Fruit fly (Drosophila melanogaster): Measurements from ENCODE around the gene CG31268.

CG31268 gene

DNA sequence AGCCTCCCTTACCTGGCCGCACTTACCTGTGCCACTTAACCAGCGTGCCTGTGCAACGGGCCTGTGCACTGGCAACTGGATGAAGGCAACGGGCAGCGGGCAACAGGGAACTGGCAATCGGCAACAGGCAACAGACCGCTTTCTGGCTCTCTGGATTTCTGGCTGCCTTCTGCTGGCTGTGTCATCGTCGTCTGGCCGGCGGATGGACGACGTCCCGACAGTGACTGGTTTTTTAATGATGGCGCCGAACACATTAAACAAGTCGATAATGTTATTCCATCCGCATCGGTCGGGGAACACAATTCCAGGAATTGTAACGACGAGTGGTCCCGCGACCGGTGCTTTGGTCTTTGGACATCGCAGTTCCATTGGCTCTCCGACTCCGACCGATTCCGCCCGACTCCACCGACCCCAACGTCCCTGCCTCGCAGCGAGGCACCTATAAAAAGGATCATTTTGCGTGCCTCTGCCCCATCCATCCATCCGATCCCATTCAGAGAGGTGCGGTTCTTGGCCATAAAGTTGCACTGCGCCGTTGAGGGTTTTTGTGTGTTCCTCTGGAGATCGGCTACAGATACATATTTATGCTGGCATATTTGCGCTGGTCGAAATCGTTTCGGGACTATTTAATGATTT, 30.3 kb downstream of the CG31268 start (continued):
- TF ChIP-seq woc (GFP tag; optimal IDR thresholded peaks at IDR 0.05), result no peak

DNA sequence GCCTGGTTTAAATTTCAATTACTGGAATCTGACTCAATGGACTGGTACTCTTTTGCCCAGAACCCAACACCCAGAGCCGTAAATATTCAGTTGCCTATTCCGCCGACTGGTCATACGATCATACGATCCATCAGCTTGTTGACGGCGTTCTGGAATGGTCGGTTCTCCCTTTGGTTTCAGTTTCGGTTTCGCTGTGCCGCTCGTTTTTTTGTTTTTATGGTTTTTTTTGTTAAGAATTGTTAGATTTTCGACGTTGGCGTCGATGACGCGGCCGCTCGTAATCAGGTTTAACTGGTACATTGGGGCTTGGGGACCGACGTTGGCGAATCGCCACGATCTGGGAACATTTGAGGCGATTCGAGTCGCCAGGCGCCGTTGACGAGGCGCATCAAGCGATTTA, 31.1 kb downstream of the CG31268 start:
- TF ChIP-seq fru (GFP tag; optimal IDR thresholded peaks at IDR 0.05), result no peak
- peak; percentile 27 for TF ChIP-seq Dif (GFP tag; optimal IDR thresholded peaks at IDR 0.05; ENCODE audit: partially characterized antibody)

DNA sequence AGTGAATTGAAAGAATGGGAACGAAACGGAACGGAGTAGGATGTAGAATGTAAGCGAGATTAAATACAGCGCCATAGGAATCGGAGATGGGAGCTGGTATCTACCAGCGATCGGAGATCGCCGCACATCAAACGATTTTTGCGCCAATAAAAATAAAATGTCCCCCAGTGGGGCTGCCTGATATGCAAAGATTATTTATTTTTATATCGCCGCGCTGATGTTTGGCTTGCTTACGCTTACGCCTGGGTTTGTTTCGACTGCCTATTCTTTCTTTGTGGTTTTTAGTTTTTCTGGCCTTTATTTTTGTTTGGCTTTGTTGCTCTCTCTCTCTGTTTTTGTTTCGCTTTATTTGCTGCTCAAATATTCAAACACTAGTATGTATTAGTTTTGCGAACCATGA, 32.2 kb downstream of the CG31268 start:
- TF ChIP-seq dmrt93B (GFP tag; optimal IDR thresholded peaks at IDR 0.05) (no peak), psq (GFP tag; optimal IDR thresholded peaks at IDR 0.05) (no peak), N (GFP tag; optimal IDR thresholded peaks at IDR 0.05) (no peak), Dfd (GFP tag; optimal IDR thresholded peaks at IDR 0.05) (no peak), Dif (GFP tag; optimal IDR thresholded peaks at IDR 0.05; ENCODE audit: partially characterized antibody) (no peak), dl (GFP tag; optimal IDR thresholded peaks at IDR 0.05; ENCODE audit: insufficient read depth in 1 of 2, partially characterized antibody in 2 of 2) (no peak), CrebA (GFP tag; optimal IDR thresholded peaks at IDR 0.05; ENCODE audit: borderline replicate concordance) (no peak), Myc (optimal IDR thresholded peaks at IDR 0.05) (no peak), tai (GFP tag; optimal IDR thresholded peaks at IDR 0.05) (no peak), pan (optimal IDR thresholded peaks at IDR 0.05) (no peak), CG9705 (GFP tag; optimal IDR thresholded peaks at IDR 0.05) (no peak), Abd-B (GFP tag; optimal IDR thresholded peaks at IDR 0.05) (no peak), ey (GFP tag; optimal IDR thresholded peaks at IDR 0.05) (no peak), woc (GFP tag; optimal IDR thresholded peaks at IDR 0.05) (no peak), Rel (GFP tag; optimal IDR thresholded peaks at IDR 0.05) (no peak), Rel (tag; optimal IDR thresholded peaks at IDR 0.05) (no peak), OdsH (GFP tag; optimal IDR thresholded peaks at IDR 0.05) (no peak)

DNA sequence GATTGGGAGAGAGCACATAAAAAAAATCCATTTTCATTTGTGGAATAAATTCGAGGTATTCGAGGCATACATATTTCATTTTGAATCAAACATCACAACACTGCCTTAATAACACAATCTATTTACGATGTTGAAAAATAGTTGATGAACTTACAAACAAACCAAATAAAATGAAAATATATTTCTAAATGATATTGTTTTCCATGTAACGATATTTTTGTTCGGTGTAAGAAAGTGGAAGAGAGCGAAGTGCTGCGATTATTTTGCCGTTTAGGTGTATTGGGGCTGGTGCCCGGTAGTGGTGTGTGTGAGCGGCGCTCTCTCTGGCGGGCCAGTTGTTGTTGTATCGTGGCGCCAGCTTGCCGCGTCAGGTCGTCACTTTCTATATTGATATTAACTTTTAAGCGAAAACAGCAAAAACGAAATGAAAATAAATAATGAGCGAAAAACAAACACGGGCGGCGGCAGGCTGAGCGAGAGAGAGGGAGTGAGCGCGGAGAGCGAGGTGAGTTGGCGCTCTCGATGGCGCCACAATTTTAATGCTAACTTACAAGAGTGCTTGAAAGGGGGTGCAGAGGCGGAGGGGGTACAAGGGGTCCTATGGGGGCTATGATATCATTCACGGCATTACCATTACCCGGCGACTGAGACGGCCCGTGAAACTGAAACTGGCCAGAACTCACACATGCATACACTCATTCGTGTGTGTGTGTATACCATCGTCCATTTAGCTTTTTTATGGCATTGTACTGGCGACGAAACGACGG, 33.6 kb downstream of the CG31268 start:
- TF ChIP-seq fru (GFP tag; optimal IDR thresholded peaks at IDR 0.05), result peak; percentile 98
- TF ChIP-seq dmrt93B (GFP tag; optimal IDR thresholded peaks at IDR 0.05), result peak; percentile 84
- TF ChIP-seq CG9705 (GFP tag; optimal IDR thresholded peaks at IDR 0.05), result peak; percentile 77
- TF ChIP-seq Rel (GFP tag; optimal IDR thresholded peaks at IDR 0.05), result peak; percentile 92
- peak; percentile 71 for TF ChIP-seq Rel (tag; optimal IDR thresholded peaks at IDR 0.05)
- no peak for TF ChIP-seq Abd-B (GFP tag; optimal IDR thresholded peaks at IDR 0.05)
- peak; percentile 97 for TF ChIP-seq woc (GFP tag; optimal IDR thresholded peaks at IDR 0.05)
- no peak for TF ChIP-seq Hr78 (GFP tag; optimal IDR thresholded peaks at IDR 0.05)
- peak; percentile 95 for TF ChIP-seq rgr (GFP tag; optimal IDR thresholded peaks at IDR 0.05)
- no peak for TF ChIP-seq lola (GFP tag; optimal IDR thresholded peaks at IDR 0.05)
- TF ChIP-seq pan (optimal IDR thresholded peaks at IDR 0.05), result no peak
- TF ChIP-seq Mio (GFP tag; optimal IDR thresholded peaks at IDR 0.05), result peak; percentile 61
- no peak for TF ChIP-seq usp (GFP tag; optimal IDR thresholded peaks at IDR 0.05)
- no peak for TF ChIP-seq N (GFP tag; optimal IDR thresholded peaks at IDR 0.05)
- TF ChIP-seq Hnf4 (GFP tag; optimal IDR thresholded peaks at IDR 0.05), result peak; percentile 91
- peak; percentile 95 for TF ChIP-seq Sp1 (GFP tag; optimal IDR thresholded peaks at IDR 0.05)
- peak; percentile 86 for TF ChIP-seq CG32264 (GFP tag; optimal IDR thresholded peaks at IDR 0.05)
- TF ChIP-seq Dif (GFP tag; optimal IDR thresholded peaks at IDR 0.05; ENCODE audit: partially characterized antibody), result peak; percentile 90
- TF ChIP-seq Vsx2 (GFP tag; optimal IDR thresholded peaks at IDR 0.05; ENCODE audit: partially characterized antibody), result peak; percentile 62
- TF ChIP-seq ey (GFP tag; optimal IDR thresholded peaks at IDR 0.05), result peak; percentile 98
- TF ChIP-seq h (GFP tag; optimal IDR thresholded peaks at IDR 0.05), result peak; percentile 98
- peak; percentile 98 for TF ChIP-seq br (GFP tag; optimal IDR thresholded peaks at IDR 0.05)
- no peak for TF ChIP-seq CrebA (GFP tag; optimal IDR thresholded peaks at IDR 0.05; ENCODE audit: borderline replicate concordance)
- TF ChIP-seq OdsH (GFP tag; optimal IDR thresholded peaks at IDR 0.05), result peak; percentile 97
- peak; percentile 82 for TF ChIP-seq tai (GFP tag; optimal IDR thresholded peaks at IDR 0.05)
- TF ChIP-seq Jra (GFP tag; optimal IDR thresholded peaks at IDR 0.05), result peak; percentile 76
- TF ChIP-seq sage (GFP tag; optimal IDR thresholded peaks at IDR 0.05), result peak; percentile 94
- TF ChIP-seq Myc (optimal IDR thresholded peaks at IDR 0.05), result no peak
- TF ChIP-seq psq (GFP tag; optimal IDR thresholded peaks at IDR 0.05), result peak; percentile 95
- peak; percentile 96 for TF ChIP-seq brk (GFP tag; optimal IDR thresholded peaks at IDR 0.05)
- no peak for TF ChIP-seq Dfd (GFP tag; optimal IDR thresholded peaks at IDR 0.05)
- peak; percentile 80 for TF ChIP-seq Hr83 (GFP tag; optimal IDR thresholded peaks at IDR 0.05; ENCODE audit: poor library complexity, severe bottlenecking)
- TF ChIP-seq sv (GFP tag; optimal IDR thresholded peaks at IDR 0.05), result peak; percentile 90
- TF ChIP-seq HLH106 (tag; optimal IDR thresholded peaks at IDR 0.05), result peak; percentile 94
- TF ChIP-seq jim (GFP tag; optimal IDR thresholded peaks at IDR 0.05), result peak; percentile 14
- peak; percentile 74 to 90 for TF ChIP-seq dl (GFP tag; optimal IDR thresholded peaks at IDR 0.05; ENCODE audit: insufficient read depth in 1 of 2, partially characterized antibody in 2 of 2)
- TF ChIP-seq foxo (GFP tag; optimal IDR thresholded peaks at IDR 0.05), result peak; percentile 89 to 97
- peak; percentile 73 for TF ChIP-seq dsf (GFP tag; optimal IDR thresholded peaks at IDR 0.05; ENCODE audit: borderline replicate concordance)
- TF ChIP-seq GATAd (GFP tag; optimal IDR thresholded peaks at IDR 0.05), result peak; percentile 46

All from whole organism, wandering third instar larva.